Worm (Caenorhabditis elegans): ENCODE results near the gene exp-2.

Gene exp-2

DNA sequence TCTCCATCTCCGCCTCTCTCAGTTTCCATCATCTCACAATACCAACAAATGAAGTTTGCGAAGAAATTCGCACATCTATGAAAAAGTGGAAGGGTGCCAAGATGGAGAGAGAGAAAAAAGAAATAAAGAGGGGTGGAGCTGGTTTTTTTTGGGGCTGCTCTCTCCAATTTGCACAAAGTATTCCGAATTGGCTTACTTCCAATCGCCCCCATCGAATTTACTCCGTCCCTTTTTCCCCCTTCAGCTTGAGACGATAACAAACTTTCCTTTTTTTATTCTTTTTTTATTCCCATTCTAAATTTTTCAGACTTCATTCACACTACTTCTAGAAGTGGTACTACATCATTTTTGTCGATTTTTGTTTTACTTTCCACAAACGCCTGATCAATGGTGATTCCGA is at the start of gene exp-2:
Gene exp-2 (plus strand): TSS at position 301 of the 400 bp plus-strand sequence.
- TF ChIP-seq eor-1 (tag; optimal IDR thresholded peaks at IDR 0.05) (no peak), elt-3 (tag; optimal IDR thresholded peaks at IDR 0.05) (no peak), nhr-43 (tag; optimal IDR thresholded peaks at IDR 0.05; ENCODE audit: poor library complexity, severe bottlenecking) (no peak), ceh-28 (tag; optimal IDR thresholded peaks at IDR 0.05) (no peak), egl-5 (tag; optimal IDR thresholded peaks at IDR 0.05) (no peak), pha-4 (tag; optimal IDR thresholded peaks at IDR 0.05) (no peak), ama-1 (optimal IDR thresholded peaks at IDR 0.05) (no peak), jun-1 (tag; optimal IDR thresholded peaks at IDR 0.05) (no peak), unc-39 (tag; optimal IDR thresholded peaks at IDR 0.05) (no peak), lin-15B (tag; optimal IDR thresholded peaks at IDR 0.05) (no peak), fkh-2 (tag; optimal IDR thresholded peaks at IDR 0.05) (no peak), egl-27 (tag; optimal IDR thresholded peaks at IDR 0.05) (no peak), ceh-16 (tag; optimal IDR thresholded peaks at IDR 0.05) (no peak), nhr-76 (tag; optimal IDR thresholded peaks at IDR 0.05) (no peak), unc-62 (GFP tag; optimal IDR thresholded peaks at IDR 0.05) (no peak), nhr-77 (tag; optimal IDR thresholded peaks at IDR 0.05) (no peak), ztf-4 (tag; optimal IDR thresholded peaks at IDR 0.05) (no peak)

DNA sequence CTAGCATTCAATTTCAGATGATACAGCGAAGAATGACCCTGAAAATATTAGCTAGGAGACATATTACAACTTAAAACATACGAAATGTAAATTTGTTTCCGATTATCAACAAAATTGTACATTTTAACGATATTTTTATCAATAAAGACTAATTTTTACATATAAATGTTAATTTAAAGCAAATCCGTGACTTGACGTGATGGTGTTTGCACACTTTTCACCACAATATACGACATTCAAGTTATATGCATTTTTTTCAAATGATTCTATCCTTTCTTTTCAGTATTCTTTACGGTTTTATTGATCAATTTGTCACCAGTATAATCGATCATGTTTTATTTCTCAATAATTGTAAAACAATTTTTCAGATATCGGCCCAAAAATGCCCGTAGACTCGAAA is 35.4 kb upstream of the exp-2 start, which contains the start of gene Y38A10A.7:
Gene Y38A10A.7 (plus strand): TSS at position 369 of the 400 bp plus-strand sequence.
- TF ChIP-seq nfya-1 (tag; optimal IDR thresholded peaks at IDR 0.05; ENCODE audit: insufficient read depth), result peak; percentile 31
- no peak for TF ChIP-seq ama-1 (optimal IDR thresholded peaks at IDR 0.05)
- peak; percentile 8 for TF ChIP-seq elt-2 (tag; optimal IDR thresholded peaks at IDR 0.05)
- no peak for TF ChIP-seq ceh-9 (tag; optimal IDR thresholded peaks at IDR 0.05)
- peak; percentile 46 for TF ChIP-seq pha-4 (tag; optimal IDR thresholded peaks at IDR 0.05)
- no peak for TF ChIP-seq elt-1 (tag; optimal IDR thresholded peaks at IDR 0.05)
- TF ChIP-seq hmg-11 (tag; optimal IDR thresholded peaks at IDR 0.05), result peak; percentile 58
- no peak for TF ChIP-seq pqm-1 (tag; optimal IDR thresholded peaks at IDR 0.05)
- TF ChIP-seq nhr-11 (tag; optimal IDR thresholded peaks at IDR 0.05), result no peak
- TF ChIP-seq nhr-23 (tag; optimal IDR thresholded peaks at IDR 0.05), result peak; percentile 3
- no peak for TF ChIP-seq tbx-2 (tag; optimal IDR thresholded peaks at IDR 0.05)
- TF ChIP-seq lsy-12 (tag; optimal IDR thresholded peaks at IDR 0.05), result no peak

DNA sequence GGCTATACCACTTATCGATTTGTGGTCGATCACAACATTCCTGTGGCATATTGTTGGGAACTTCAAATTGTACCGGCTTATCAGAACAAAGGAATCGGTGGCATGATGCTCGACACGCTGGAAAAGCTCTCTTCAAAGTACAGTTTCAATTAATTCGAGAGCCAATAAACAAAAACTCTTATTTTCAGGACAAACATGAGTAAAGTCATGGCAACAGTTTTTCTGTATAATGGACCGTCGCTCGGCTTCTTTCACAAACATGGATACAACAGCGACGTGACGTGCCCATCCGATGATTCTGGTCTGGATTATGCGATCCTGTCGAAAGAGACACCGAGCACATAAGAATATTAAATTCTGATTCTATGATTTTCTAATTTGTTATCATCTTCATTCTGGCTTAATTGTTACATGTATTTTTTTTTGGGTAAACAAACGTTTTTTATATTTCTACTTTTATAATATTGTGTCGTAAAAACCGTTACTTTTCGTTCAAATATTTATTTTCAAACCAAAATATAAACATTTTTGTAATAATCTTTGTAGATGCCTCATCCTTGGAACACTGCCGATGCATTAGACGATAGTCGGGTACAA is 34.5 kb upstream of the exp-2 start, which contains the start of gene smut-1:
Gene smut-1 (plus strand): TSS at position 547 of the 597 bp plus-strand sequence.
- TF ChIP-seq elt-2 (tag; optimal IDR thresholded peaks at IDR 0.05), result no peak
- TF ChIP-seq nhr-12 (tag; optimal IDR thresholded peaks at IDR 0.05), result no peak
- TF ChIP-seq zag-1 (tag; optimal IDR thresholded peaks at IDR 0.05), result no peak
- TF ChIP-seq elt-3 (tag; optimal IDR thresholded peaks at IDR 0.05), result no peak
- no peak for TF ChIP-seq nhr-67 (tag; optimal IDR thresholded peaks at IDR 0.05)
- no peak for TF ChIP-seq pha-4 (tag; optimal IDR thresholded peaks at IDR 0.05)
- TF ChIP-seq sea-2 (GFP tag; optimal IDR thresholded peaks at IDR 0.05), result no peak
- no peak for TF ChIP-seq mml-1 (tag; optimal IDR thresholded peaks at IDR 0.05)
- no peak for TF ChIP-seq eor-1 (tag; optimal IDR thresholded peaks at IDR 0.05)
- TF ChIP-seq mdl-1 (tag; optimal IDR thresholded peaks at IDR 0.05), result no peak
- TF ChIP-seq nhr-77 (tag; optimal IDR thresholded peaks at IDR 0.05), result no peak
- TF ChIP-seq unc-62 (GFP tag; optimal IDR thresholded peaks at IDR 0.05), result no peak
- no peak for TF ChIP-seq ztf-11 (tag; optimal IDR thresholded peaks at IDR 0.05)

DNA sequence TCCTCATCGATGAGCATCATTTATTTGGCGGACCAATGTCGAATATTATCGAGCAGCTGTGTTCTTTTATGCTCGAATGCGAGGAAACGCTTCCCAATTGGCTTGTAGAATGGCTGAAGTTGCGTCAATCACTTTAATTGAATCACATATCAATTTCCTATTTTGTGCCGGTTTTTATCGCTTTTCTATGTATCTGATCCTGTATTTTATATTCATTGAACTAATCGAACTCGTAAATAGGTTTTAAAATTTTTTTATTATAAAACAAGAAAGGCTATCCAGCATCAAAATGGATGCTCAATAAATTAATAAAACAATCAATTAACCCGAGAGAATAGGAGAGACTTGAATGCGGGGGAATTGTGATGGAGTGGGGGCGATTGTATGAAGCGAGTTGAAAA is 32.4 kb upstream of the exp-2 start:
- TF ChIP-seq ceh-28 (tag; optimal IDR thresholded peaks at IDR 0.05) (peak; percentile 11), nhr-11 (tag; optimal IDR thresholded peaks at IDR 0.05) (no peak), elt-1 (tag; optimal IDR thresholded peaks at IDR 0.05) (no peak), nhr-23 (tag; optimal IDR thresholded peaks at IDR 0.05) (peak; percentile 11), unc-62 (GFP tag; optimal IDR thresholded peaks at IDR 0.05) (no peak), fos-1 (tag; optimal IDR thresholded peaks at IDR 0.05) (peak; percentile 24), nfya-1 (tag; optimal IDR thresholded peaks at IDR 0.05; ENCODE audit: insufficient read depth) (peak; percentile 22), elt-3 (tag; optimal IDR thresholded peaks at IDR 0.05) (no peak), lsy-12 (tag; optimal IDR thresholded peaks at IDR 0.05) (peak; percentile 52), nhr-77 (tag; optimal IDR thresholded peaks at IDR 0.05) (peak; percentile 44), egl-27 (tag; optimal IDR thresholded peaks at IDR 0.05) (no peak), elt-2 (tag; optimal IDR thresholded peaks at IDR 0.05) (peak; percentile 40), unc-39 (tag; optimal IDR thresholded peaks at IDR 0.05) (no peak), pha-4 (tag; optimal IDR thresholded peaks at IDR 0.05) (peak; percentile 21), sea-2 (GFP tag; optimal IDR thresholded peaks at IDR 0.05) (no peak), nhr-43 (tag; optimal IDR thresholded peaks at IDR 0.05; ENCODE audit: poor library complexity, severe bottlenecking) (peak; percentile 8), ceh-9 (tag; optimal IDR thresholded peaks at IDR 0.05) (no peak), ama-1 (optimal IDR thresholded peaks at IDR 0.05) (peak; percentile 96), daf-12 (tag; optimal IDR thresholded peaks at IDR 0.05) (no peak), pqm-1 (tag; optimal IDR thresholded peaks at IDR 0.05) (no peak)

Measured in whole organism, L3 larva.